Worm (Caenorhabditis elegans) whole organism, young adult: ENCODE data around the gene Y41E3.8.
A peak's percentile ranks its signal among the peaks of the same experiment; 100 is the strongest.

Source experiments
- C06A6.2 ChIP-seq: fragments of 200-800 bp; sonication (Bioruptor generic); conservative IDR thresholded peaks from 2 replicates; pipeline ENCODE4 v1.3.6; 2022; ENCODE audit warnings: missing genetic modification characterization, missing compliant biosample characterization
- C17E4.6 ChIP-seq: fragments of 200-800 bp; sonication (Bioruptor generic); IDR thresholded peaks from 2 replicates; pipeline ENCODE4 v1.3.6; 2022; ENCODE audit warnings: missing genetic modification reagents, missing genetic modification characterization, missing compliant biosample characterization
- F10E7.11 ChIP-seq: sonication (generic microtip); optimal IDR thresholded peaks from 2 replicates; lab custom pipeline; 2017; ENCODE audit warnings: mild to moderate bottlenecking, missing genetic modification characterization, moderate library complexity, missing compliant biosample characterization
- F23B12.7 ChIP-seq: sonication (generic microtip); optimal IDR thresholded peaks from 2 replicates; lab custom pipeline; 2017; ENCODE audit warnings: missing genetic modification characterization, mild to moderate bottlenecking, missing compliant biosample characterization, antibody characterized with exemption, moderate library complexity; ENCODE audit not compliant: insufficient read depth
- F52B5.7 ChIP-seq: sonication (generic microtip); optimal IDR thresholded peaks from 2 replicates; lab custom pipeline; 2016; ENCODE audit warnings: mild to moderate bottlenecking, missing genetic modification characterization, missing compliant biosample characterization
- F57A8.1 ChIP-seq: fragments of 200-800 bp; sonication (Bioruptor generic); optimal IDR thresholded peaks from 2 replicates; lab custom pipeline; 2018; ENCODE audit warnings: mild to moderate bottlenecking, missing genetic modification characterization, moderate library complexity, missing compliant biosample characterization
- F57C9.4 ChIP-seq: sonication (generic microtip); optimal IDR thresholded peaks from 2 replicates; lab custom pipeline; 2017; ENCODE audit warnings: mild to moderate bottlenecking, missing genetic modification characterization, missing compliant biosample characterization
- K11D2.4 ChIP-seq: fragments of 200-800 bp; sonication (Bioruptor generic); IDR thresholded peaks from 2 replicates; pipeline ENCODE4 v1.3.6; 2022; ENCODE audit warnings: missing genetic modification reagents, missing genetic modification characterization, missing compliant biosample characterization
- T07F8.4 ChIP-seq: sonication (generic microtip); optimal IDR thresholded peaks from 2 replicates; lab custom pipeline; 2016; ENCODE audit warnings: mild to moderate bottlenecking, missing genetic modification characterization, moderate library complexity, missing compliant biosample characterization
- Y67H2A.10 ChIP-seq: fragments of 200-800 bp; sonication (Bioruptor generic); conservative IDR thresholded peaks from 2 replicates; pipeline ENCODE4 v1.3.6; 2022; ENCODE audit warnings: missing genetic modification reagents, missing genetic modification characterization, missing compliant biosample characterization
- ZK185.1 ChIP-seq: sonication (generic microtip); optimal IDR thresholded peaks from 2 replicates; lab custom pipeline; 2016; ENCODE audit warnings: mild to moderate bottlenecking, missing genetic modification characterization, missing compliant biosample characterization; ENCODE audit not compliant: poor library complexity, severe bottlenecking
- atf-7 ChIP-seq: sonication (generic microtip); optimal IDR thresholded peaks from 2 replicates; lab custom pipeline; 2017; ENCODE audit warnings: mild to moderate bottlenecking, missing genetic modification characterization, missing compliant biosample characterization
- athp-1 ChIP-seq: sonication (generic microtip); optimal IDR thresholded peaks from 2 replicates; lab custom pipeline; 2017; ENCODE audit warnings: mild to moderate bottlenecking, missing genetic modification characterization, missing compliant biosample characterization
- attf-3 ChIP-seq: fragments of 200-800 bp; sonication (Bioruptor generic); conservative IDR thresholded peaks from 2 replicates; pipeline ENCODE4 v1.3.6; 2022; ENCODE audit warnings: missing genetic modification reagents, missing genetic modification characterization, missing compliant biosample characterization
- attf-5 ChIP-seq: fragments of 200-800 bp; sonication (Bioruptor generic); optimal IDR thresholded peaks from 2 replicates; lab custom pipeline; 2018; ENCODE audit warnings: mild to moderate bottlenecking, missing genetic modification characterization, missing compliant biosample characterization
- cebp-1 ChIP-seq, 2 experiments: fragments of 200-800 bp in 1 of 2; sonication (Bioruptor generic) in 1 of 2; sonication (generic microtip) in 1 of 2; IDR thresholded peaks in 1 of 2; optimal IDR thresholded peaks in 1 of 2; 2 replicates each; pipeline versions ENCODE4 v1.3.6 to Lab custom; 2017 to 2022; ENCODE audit warnings: missing compliant biosample characterization in 2 of 2, missing genetic modification characterization in 2 of 2, mild to moderate bottlenecking in 1 of 2, missing genetic modification reagents in 1 of 2, moderate library complexity in 1 of 2
- cebp-2 ChIP-seq: fragments of 200-800 bp; sonication (Bioruptor generic); IDR thresholded peaks from 2 replicates; pipeline ENCODE4 v1.3.6; 2022; ENCODE audit warnings: missing genetic modification characterization, missing compliant biosample characterization
- ceh-91 ChIP-seq: fragments of 200-800 bp; sonication (Bioruptor generic); IDR thresholded peaks from 2 replicates; pipeline ENCODE4 v1.3.6; 2022; ENCODE audit warnings: missing genetic modification reagents, missing genetic modification characterization, missing compliant biosample characterization
- chd-7 ChIP-seq: sonication (generic microtip); optimal IDR thresholded peaks from 2 replicates; lab custom pipeline; 2016; ENCODE audit warnings: mild to moderate bottlenecking, missing genetic modification characterization, moderate library complexity, missing compliant biosample characterization
- egl-18 ChIP-seq: fragments of 200-800 bp; sonication (Bioruptor generic); IDR thresholded peaks from 2 replicates; pipeline ENCODE4 v1.3.6; 2022; ENCODE audit warnings: missing genetic modification reagents, missing genetic modification characterization, missing compliant biosample characterization
- ekl-4 ChIP-seq: fragments of 200-800 bp; sonication (Bioruptor generic); IDR thresholded peaks from 2 replicates; pipeline ENCODE4 v1.3.6; 2022; ENCODE audit warnings: missing genetic modification reagents, missing genetic modification characterization, missing compliant biosample characterization
- ets-4 ChIP-seq: fragments of 200-800 bp; sonication (Bioruptor generic); optimal IDR thresholded peaks from 2 replicates; lab custom pipeline; 2018; ENCODE audit warnings: mild to moderate bottlenecking, missing genetic modification characterization, missing compliant biosample characterization
- hrde-1 ChIP-seq: sonication (generic microtip); optimal IDR thresholded peaks from 2 replicates; lab custom pipeline; 2016; ENCODE audit warnings: missing genetic modification characterization, mild to moderate bottlenecking, missing compliant biosample characterization, moderate library complexity, missing genotype, missing genetic modification reagents, borderline replicate concordance
- hsf-1 ChIP-seq: fragments of 200-800 bp; sonication (Bioruptor generic); IDR thresholded peaks from 2 replicates; pipeline ENCODE4 v1.3.6; 2022; ENCODE audit warnings: missing genetic modification reagents, missing genetic modification characterization, missing compliant biosample characterization
- lin-26 ChIP-seq: fragments of 200-800 bp; sonication (Bioruptor generic); IDR thresholded peaks from 2 replicates; pipeline ENCODE4 v1.3.6; 2022; ENCODE audit warnings: missing genetic modification reagents, missing genetic modification characterization, missing compliant biosample characterization
- lin-35 ChIP-seq, 3 experiments: fragments of 150-350 bp in 2 of 3; sonication (generic microtip) in 1 of 3; optimal IDR thresholded peaks; 2 replicates each; lab custom pipeline; 2014 to 2018; ENCODE audit warnings: missing biosample characterization in 3 of 3, missing genetic modification characterization in 3 of 3, missing genetic modification reagents in 3 of 3
- madf-3 ChIP-seq: fragments of 200-800 bp; sonication (Bioruptor generic); IDR thresholded peaks from 2 replicates; pipeline ENCODE4 v1.3.6; 2022; ENCODE audit warnings: missing genetic modification reagents, missing genetic modification characterization, missing compliant biosample characterization
- madf-8 ChIP-seq: fragments of 200-800 bp; sonication (Bioruptor generic); conservative IDR thresholded peaks from 2 replicates; pipeline ENCODE4 v1.3.6; 2022; ENCODE audit warnings: missing genetic modification reagents, missing genetic modification characterization, missing compliant biosample characterization
- mcd-1 ChIP-seq: fragments of 200-800 bp; sonication (Bioruptor generic); IDR thresholded peaks from 2 replicates; pipeline ENCODE4 v1.3.6; 2022; ENCODE audit warnings: missing genetic modification reagents, missing genetic modification characterization, missing compliant biosample characterization
- nfyb-1 ChIP-seq: fragments of 200-800 bp; sonication (Bioruptor generic); IDR thresholded peaks from 2 replicates; pipeline ENCODE4 v1.3.6; 2022; ENCODE audit warnings: missing genetic modification reagents, missing genetic modification characterization, missing compliant biosample characterization
- nhr-120 ChIP-seq: fragments of 200-800 bp; sonication (Bioruptor generic); IDR thresholded peaks from 2 replicates; pipeline ENCODE4 v1.3.6; 2022; ENCODE audit warnings: missing genetic modification characterization, missing compliant biosample characterization
- pbrm-1 ChIP-seq: fragments of 200-800 bp; sonication (Bioruptor generic); IDR thresholded peaks from 2 replicates; pipeline ENCODE4 v1.3.6; 2022; ENCODE audit warnings: missing genetic modification reagents, missing genetic modification characterization, missing compliant biosample characterization
- pha-4 ChIP-seq: fragments of 150-350 bp; sonication (generic microtip); optimal IDR thresholded peaks from 2 replicates; lab custom pipeline; 2014; ENCODE audit warnings: missing biosample characterization, missing genetic modification reagents, missing genetic modification characterization
- rcor-1 ChIP-seq: fragments of 200-800 bp; sonication (Bioruptor generic); IDR thresholded peaks from 2 replicates; pipeline ENCODE4 v1.3.6; 2022; ENCODE audit warnings: missing genetic modification reagents, missing genetic modification characterization, missing compliant biosample characterization
- rec-8 ChIP-seq, 2 experiments: sonication (generic microtip); optimal IDR thresholded peaks; 2 replicates each; lab custom pipeline; 2016; ENCODE audit warnings: mild to moderate bottlenecking in 2 of 2, missing genetic modification characterization in 2 of 2, missing genetic modification reagents in 2 of 2, missing genotype in 2 of 2, missing biosample characterization in 1 of 2, missing compliant biosample characterization in 1 of 2, moderate library complexity in 1 of 2
- repo-1 ChIP-seq: sonication (generic microtip); optimal IDR thresholded peaks from 2 replicates; lab custom pipeline; 2017; ENCODE audit warnings: mild to moderate bottlenecking, missing genetic modification characterization, missing compliant biosample characterization
- snpc-1.3 ChIP-seq: sonication (generic microtip); optimal IDR thresholded peaks from 2 replicates; lab custom pipeline; 2017; ENCODE audit warnings: missing genetic modification characterization, mild to moderate bottlenecking, missing compliant biosample characterization, antibody characterized with exemption, moderate library complexity, missing genotype, missing genetic modification reagents; ENCODE audit not compliant: insufficient read depth
- snpc-4 ChIP-seq, 5 experiments: fragments of 150-350 bp in 1 of 5; sonication (generic microtip) in 4 of 5; optimal IDR thresholded peaks; 2 replicates each; lab custom pipeline; 2014 to 2018; ENCODE audit warnings: missing genetic modification characterization in 5 of 5, missing biosample characterization in 3 of 5, antibody characterized with exemption in 2 of 5, mild to moderate bottlenecking in 2 of 5, missing compliant biosample characterization in 2 of 5, missing genotype in 2 of 5, moderate library complexity in 2 of 5, missing genetic modification reagents in 1 of 5
- tbp1 ChIP-seq: fragments of 200-800 bp; sonication (Bioruptor generic); optimal IDR thresholded peaks from 2 replicates; lab custom pipeline; 2018; ENCODE audit warnings: mild to moderate bottlenecking, missing genetic modification characterization, missing compliant biosample characterization
- tlf-1 ChIP-seq: fragments of 200-800 bp; sonication (Bioruptor generic); optimal IDR thresholded peaks from 2 replicates; lab custom pipeline; 2018; ENCODE audit warnings: mild to moderate bottlenecking, missing genetic modification characterization, missing compliant biosample characterization
- unc-130 ChIP-seq: sonication (generic microtip); optimal IDR thresholded peaks from 2 replicates; lab custom pipeline; 2016; ENCODE audit warnings: missing genetic modification reagents, missing genetic modification characterization, missing compliant biosample characterization
- unc-62 ChIP-seq: fragments of 150-350 bp; optimal IDR thresholded peaks from 2 replicates; lab custom pipeline; 2014; ENCODE audit warnings: missing biosample characterization, missing genetic modification reagents, missing genetic modification characterization
- xnd-1 ChIP-seq: sonication (generic microtip); optimal IDR thresholded peaks from 2 replicates; lab custom pipeline; 2016; ENCODE audit warnings: missing genotype, missing genetic modification reagents, missing genetic modification characterization, missing compliant biosample characterization
- ztf-18 ChIP-seq: sonication (generic microtip); optimal IDR thresholded peaks from 2 replicates; lab custom pipeline; 2016; ENCODE audit warnings: missing genotype, mild to moderate bottlenecking, missing genetic modification characterization, missing compliant biosample characterization
- ztf-25 ChIP-seq: fragments of 200-800 bp; sonication (Bioruptor generic); IDR thresholded peaks from 2 replicates; pipeline ENCODE4 v1.3.6; 2022; ENCODE audit warnings: missing genetic modification reagents, missing genetic modification characterization, missing compliant biosample characterization
- ztf-26 ChIP-seq: sonication (generic microtip); optimal IDR thresholded peaks from 2 replicates; lab custom pipeline; 2017; ENCODE audit warnings: missing genetic modification characterization, missing compliant biosample characterization

Gene Y41E3.8

ce11 chrIV:15039477-15039876, 10.7 kb upstream of the Y41E3.8 start, which contains the start of gene hrpu-1 (continued):
- TF ChIP-seq repo-1 (tag; lab: Kevin White, UChicago) (peak; percentile 74), xnd-1 (tag; lab: Kevin White, UChicago) (peak; percentile 59), ets-4 (no peak), F10E7.11 (tag; lab: Kevin White, UChicago) (no peak), snpc-4 (GFP tag; optimal IDR thresholded peaks at IDR 0.05; lab: Kevin White, UChicago) (peak; percentile 79), snpc-4 (tag; optimal IDR thresholded peaks at IDR 0.05; lab: Kevin White, UChicago) (peak; percentile 75 to 96 (median 87)), C17E4.6 (0 out of 2 replicates have a peak, but pooled peaks have one; percentile 19), ztf-25 (GFP tag; lab: Robert Waterston, UW) (no peak), ztf-18 (tag; lab: Kevin White, UChicago) (peak; percentile 100), tlf-1 (GFP tag; lab: Kevin White, UChicago) (peak; percentile 84), hrde-1 (tag; lab: Kevin White, UChicago) (peak; percentile 41), attf-3 (GFP tag; lab: Robert Waterston, UW) (peak; percentile 71; the same call in 1 of the 2 replicates), hsf-1 (GFP tag; lab: Robert Waterston, UW) (peak; percentile 71), rec-8 (tag; optimal IDR thresholded peaks at IDR 0.05; lab: Kevin White, UChicago) (no peak), chd-7 (no peak), pbrm-1 (peak; percentile 86), tbp1 (peak; percentile 70), ztf-26 (tag; lab: Kevin White, UChicago) (peak; percentile 20), unc-130 (GFP tag; lab: Kevin White, UChicago) (peak; percentile 67), ZK185.1 (tag; lab: Kevin White, UChicago) (peak; percentile 62), atf-7 (peak; percentile 40), F57A8.1 (GFP tag; lab: Kevin White, UChicago) (no peak), rcor-1 (peak; percentile 75), F23B12.7 (tag; lab: Kevin White, UChicago) (peak; percentile 57), lin-26 (GFP tag; lab: Robert Waterston, UW) (peak; percentile 74), Y67H2A.10 (GFP tag; lab: Robert Waterston, UW) (peak; percentile 23; the same call in 1 of the 2 replicates), snpc-1.3 (tag; lab: Kevin White, UChicago) (peak; percentile 91), nfyb-1 (GFP tag; lab: Robert Waterston, UW) (peak; percentile 73), F52B5.7 (tag; lab: Kevin White, UChicago) (no peak), pha-4 (no peak), nhr-120 (GFP tag; lab: Robert Waterston, UW) (no peak), athp-1 (tag; lab: Kevin White, UChicago) (peak; percentile 73), T07F8.4 (tag; lab: Kevin White, UChicago) (no peak), madf-8 (GFP tag; lab: Robert Waterston, UW) (peak; percentile 42), F57C9.4 (tag; lab: Kevin White, UChicago) (no peak), K11D2.4 (GFP tag; lab: Robert Waterston, UW) (peak; percentile 66; the same call in 1 of the 2 replicates), ekl-4 (GFP tag; lab: Robert Waterston, UW) (peak; percentile 86), lin-35 (GFP tag; optimal IDR thresholded peaks at IDR 0.05; lab: Kevin White, UChicago) (peak in 2 of 3 experiments; percentile 79 to 93), madf-3 (GFP tag; lab: Robert Waterston, UW) (0 out of 2 replicates have a peak, but pooled peaks have one; percentile 62), egl-18 (GFP tag; lab: Robert Waterston, UW) (no peak), C06A6.2 (no peak), ceh-91 (peak; percentile 23; the same call in 1 of the 2 replicates), unc-62 (GFP tag; lab: Kevin White, UChicago) (no peak), cebp-1 (GFP tag; IDR thresholded peaks at IDR 0.05; lab: Robert Waterston, UW) (peak; percentile 39; the same call in 1 of the 2 replicates), cebp-1 (tag; optimal IDR thresholded peaks at IDR 0.05; lab: Kevin White, UChicago) (peak; percentile 79), mcd-1 (GFP tag; lab: Robert Waterston, UW) (peak; percentile 87), cebp-2 (GFP tag; lab: Robert Waterston, UW) (peak; percentile 96; the same call in 1 of the 2 replicates), attf-5 (peak; percentile 84)
